Fruit fly (Drosophila melanogaster) ovary, adult (tissue): ENCODE results near the gene mnb.
A peak's percentile ranks its signal among the peaks of the same experiment; 100 is the strongest.

Experiments
- CG17801 ChIP-seq: fragments of 200-800 bp; optimal IDR thresholded peaks from 2 replicates; lab custom pipeline; 2019; ENCODE audit warnings: missing biosample characterization, mild to moderate bottlenecking, missing genetic modification characterization, moderate library complexity; ENCODE audit not compliant: partially characterized antibody

Gene mnb

dm6 chrX:17832163-17833014 lies 54.6 kb downstream of the mnb start:
- peak; percentile 21 for TF ChIP-seq CG17801

- TF ChIP-seq CG17801 = no peak
Observed at dm6 chrX:17830644-17831043, 56.4 kb downstream of the mnb start, which contains the start of gene CG6398. TSS of gene CG6398 (plus strand) at chrX:17830828.

- no peak for TF ChIP-seq CG17801
Observed at dm6 chrX:17830211-17830616, 56.8 kb downstream of the mnb start.

DNA sequence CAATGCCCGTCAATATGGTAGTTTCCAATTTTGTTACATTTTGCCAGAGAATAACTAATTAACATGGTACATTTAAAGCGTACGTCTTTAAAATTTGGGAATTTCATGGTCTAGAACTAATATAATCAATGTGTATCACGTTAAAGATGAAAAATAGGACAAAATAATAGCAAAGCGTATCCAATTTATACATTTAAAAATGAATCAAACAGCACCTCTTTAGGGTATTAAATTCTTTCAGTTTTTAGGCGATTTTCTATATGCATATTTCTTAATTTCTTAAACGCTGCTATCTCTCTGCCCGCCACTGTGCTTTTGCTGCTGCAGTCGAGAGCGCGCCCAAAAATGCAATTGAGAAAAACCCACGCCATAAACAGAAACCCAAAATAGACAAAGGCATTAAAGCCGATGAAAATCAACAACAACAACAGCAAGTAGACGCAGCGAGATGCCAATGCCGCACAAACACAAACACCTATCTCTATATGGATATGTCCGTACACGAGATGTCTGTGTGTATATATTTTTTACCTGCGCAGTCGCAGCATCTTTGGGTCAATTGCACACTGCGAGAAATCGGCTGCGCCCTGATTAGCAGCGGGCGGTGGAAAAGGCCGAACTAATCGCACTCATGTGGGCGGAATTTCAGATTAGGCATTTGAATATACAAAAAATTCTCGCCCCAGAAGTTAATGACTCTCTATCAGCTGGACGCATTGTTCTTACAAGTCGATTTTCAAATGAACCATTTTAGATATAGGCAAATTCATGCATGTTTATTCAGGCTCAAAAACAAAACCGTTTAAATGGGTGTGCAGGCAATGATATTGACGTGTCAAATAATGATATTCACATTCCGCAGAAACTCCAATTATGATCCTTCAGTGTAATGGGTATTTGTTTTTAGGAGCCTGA lies 57.7 kb downstream of the mnb start:
- peak; percentile 87 for TF ChIP-seq CG17801

DNA sequence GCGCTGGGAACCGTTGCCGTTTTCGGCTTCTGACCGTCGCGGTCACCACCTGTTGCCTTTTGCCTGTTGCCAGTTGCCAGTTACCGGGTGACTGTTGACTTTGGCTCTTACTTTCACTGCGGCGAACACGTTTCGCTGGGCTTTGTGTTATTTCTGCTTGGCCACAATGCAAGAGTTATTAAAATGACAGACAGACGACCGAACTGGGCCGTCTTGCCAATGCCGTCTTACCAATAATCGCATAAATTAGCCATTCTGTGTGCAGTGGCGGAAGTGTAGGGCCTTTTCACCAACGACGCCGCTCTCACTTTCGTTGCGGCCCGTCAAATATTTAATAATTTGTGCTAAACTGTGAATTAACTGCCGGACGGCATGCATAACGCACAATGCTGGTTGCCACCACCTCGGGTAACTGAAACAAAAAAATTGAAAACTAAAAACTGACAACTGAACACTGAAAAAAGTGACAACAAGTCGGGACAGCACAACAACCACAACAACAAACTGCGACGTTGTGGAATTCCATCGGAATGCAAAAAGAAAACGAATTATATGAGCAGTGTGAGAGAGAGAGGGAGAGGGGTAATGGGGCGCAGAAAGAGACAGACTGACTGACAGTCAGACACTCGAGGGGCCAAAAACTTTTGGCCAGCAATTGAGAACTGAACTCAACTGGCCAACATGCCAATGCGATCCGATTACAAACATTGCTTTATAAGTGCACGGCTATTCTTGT lies 58.6 kb downstream of the mnb start:
- no peak for TF ChIP-seq CG17801

- TF ChIP-seq CG17801 = peak; percentile 61
Observed at dm6 chrX:17826807-17827703, 60.0 kb downstream of the mnb start, which contains the start of gene Socs16D. TSS of gene Socs16D (minus strand) at chrX:17827564.

DNA sequence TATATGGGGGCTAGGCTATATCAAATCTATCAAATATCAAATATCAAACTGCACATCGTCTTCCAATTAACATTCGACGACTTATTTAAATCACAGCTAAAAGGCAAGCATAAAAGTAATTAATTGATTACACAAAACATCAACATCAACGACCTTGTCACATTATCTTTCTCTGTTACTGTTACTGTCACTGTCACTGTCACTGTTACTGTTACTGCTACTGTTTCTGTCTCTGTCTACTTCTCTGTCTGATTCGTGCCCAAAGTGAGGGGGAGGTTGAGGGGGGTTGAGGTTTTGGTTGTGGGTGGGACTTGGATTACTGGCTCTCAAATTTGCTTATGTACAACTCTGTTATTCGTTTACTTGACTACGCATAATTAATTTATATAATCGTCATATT lies 65.6 kb downstream of the mnb start:
- no peak for TF ChIP-seq CG17801

DNA sequence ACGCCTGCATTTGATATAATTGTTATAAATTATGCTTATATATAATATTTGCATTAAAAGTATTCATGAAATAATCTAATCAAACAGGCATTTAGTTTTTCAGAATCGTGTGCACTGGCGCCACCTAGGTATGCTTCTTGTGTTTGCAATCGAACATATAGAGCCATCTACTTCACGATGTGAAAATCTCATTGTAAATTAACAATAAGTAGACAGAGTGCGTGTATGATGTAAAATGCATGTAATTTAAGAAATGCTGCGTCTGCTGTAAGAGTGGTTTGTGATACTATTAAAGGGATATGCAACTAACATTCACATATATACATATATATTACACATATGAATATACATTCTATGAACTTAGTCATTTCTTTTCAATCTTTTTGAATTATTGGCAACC lies 66.8 kb downstream of the mnb start:
- no peak for TF ChIP-seq CG17801

dm6 chrX:17819635-17820139 lies 67.3 kb downstream of the mnb start, which contains the start of gene CG12986:
TSS of gene CG12986 (minus strand) at chrX:17819685.
- TF ChIP-seq CG17801 = no peak

- TF ChIP-seq CG17801 = no peak
Observed at dm6 chrX:17816437-17816836, 70.6 kb downstream of the mnb start.

dm6 chrX:17814783-17815182 lies 72.2 kb downstream of the mnb start:
- no peak for TF ChIP-seq CG17801
